Fruit fly (Drosophila melanogaster) whole organism, embryonic: Measurements from ENCODE around the gene Pvf2.

Experiments used
- CG10959 ChIP-seq: fragments of 200-800 bp; sonication (Bioruptor generic); IDR thresholded peaks from 2 replicates; pipeline ENCODE4 v1.3.6; 2022; ENCODE audit warnings: missing biosample characterization, missing genetic modification characterization
- CG16779 ChIP-seq: fragments of 200-800 bp; sonication (Bioruptor generic); IDR thresholded peaks from 2 replicates; pipeline ENCODE4 v1.3.6; 2022; ENCODE audit warnings: missing biosample characterization, missing genetic modification characterization
- HLH3B ChIP-seq: fragments of 200-800 bp; sonication (Bioruptor generic); IDR thresholded peaks from 2 replicates; pipeline ENCODE4 v1.3.6; 2022; ENCODE audit warnings: missing biosample characterization, missing genetic modification characterization
- Lpt ChIP-seq: fragments of >200 bp; optimal IDR thresholded peaks from 2 replicates; lab custom pipeline; 2018; ENCODE audit warnings: missing biosample characterization, missing genetic modification characterization
- NC2β ChIP-seq: fragments of 200-800 bp; sonication (Bioruptor generic); optimal IDR thresholded peaks from 2 replicates; lab custom pipeline; 2016; ENCODE audit warnings: missing biosample characterization, missing genetic modification characterization
- Nf-YC ChIP-seq: fragments of 200-800 bp; optimal IDR thresholded peaks from 3 replicates; lab custom pipeline; 2019; ENCODE audit warnings: missing biosample characterization, mild to moderate bottlenecking, missing genetic modification characterization, moderate library complexity
- Poxn ChIP-seq: fragments of 200-800 bp; sonication (Bioruptor generic); IDR thresholded peaks from 2 replicates; pipeline ENCODE4 v1.3.6; 2022; ENCODE audit warnings: missing biosample characterization, missing genetic modification characterization
- ato ChIP-seq: fragments of 200-800 bp; sonication (Bioruptor generic); IDR thresholded peaks from 2 replicates; pipeline ENCODE4 v1.3.6; 2022; ENCODE audit warnings: missing biosample characterization, missing genetic modification characterization; ENCODE audit not compliant: partially characterized antibody
- da ChIP-seq: fragments of 200-800 bp; sonication (Bioruptor generic); optimal IDR thresholded peaks from 2 replicates; lab custom pipeline; 2016; ENCODE audit warnings: missing biosample characterization, missing genetic modification characterization
- pfk ChIP-seq: fragments of 200-800 bp; sonication (Bioruptor generic); optimal IDR thresholded peaks from 2 replicates; lab custom pipeline; 2018; ENCODE audit warnings: missing biosample characterization, mild to moderate bottlenecking, missing genetic modification characterization, moderate library complexity
- repo ChIP-seq: fragments of 200-800 bp; sonication (Bioruptor generic); optimal IDR thresholded peaks from 2 replicates; lab custom pipeline; 2016; ENCODE audit warnings: missing biosample characterization, missing genetic modification characterization
- tll ChIP-seq, 2 experiments: fragments of 200-800 bp in 1 of 2; fragments of >200 bp in 1 of 2; sonication (Bioruptor generic) in 1 of 2; optimal IDR thresholded peaks; 2 replicates each; lab custom pipeline; 2017 to 2019; ENCODE audit warnings: missing biosample characterization in 2 of 2, missing genetic modification characterization in 2 of 2, mild to moderate bottlenecking in 1 of 2, moderate library complexity in 1 of 2

DNA sequence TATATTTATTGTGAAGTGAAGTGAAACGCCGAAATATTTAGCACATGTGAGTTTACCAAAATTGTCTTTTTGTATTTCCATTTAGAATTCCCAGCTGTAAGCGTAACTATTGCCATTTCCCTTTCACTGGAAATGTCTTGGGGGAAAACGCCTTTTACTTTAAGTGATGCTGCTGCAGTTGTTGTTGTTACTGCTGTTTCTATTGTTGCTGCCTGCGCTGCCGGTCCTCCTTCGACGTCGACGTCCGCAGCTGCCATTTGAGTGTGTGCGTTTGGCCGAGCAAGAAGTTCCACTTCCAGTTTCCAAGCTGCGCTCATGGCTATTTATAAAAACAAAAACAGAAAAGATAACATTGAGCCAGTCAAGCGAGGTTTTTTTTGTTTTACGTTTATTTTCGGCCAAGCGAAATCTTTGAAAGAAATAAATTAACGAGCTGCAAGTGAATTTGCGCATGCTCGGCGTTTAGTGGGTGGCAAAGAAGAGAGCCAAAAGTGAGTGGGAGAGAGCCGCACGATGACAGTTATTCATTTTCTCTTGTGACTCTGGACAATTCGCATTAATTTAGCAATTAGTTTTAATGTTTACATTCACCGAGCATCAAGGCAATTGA lies 34.6 kb downstream of the Pvf2 start:
- no peak for TF ChIP-seq NC2β (GFP tag; lab: Kevin White, UChicago)
- no peak for TF ChIP-seq tll (GFP tag; optimal IDR thresholded peaks at IDR 0.05; lab: Kevin White, UChicago)
- TF ChIP-seq HLH3B (GFP tag; lab: Robert Waterston, UW) = 0 out of 2 replicates have a peak, but pooled peaks have one; percentile 6
- TF ChIP-seq da (GFP tag; lab: Kevin White, UChicago) = no peak
- TF ChIP-seq Lpt (GFP tag; lab: Kevin White, UChicago) = no peak
- TF ChIP-seq pfk (GFP tag; lab: Kevin White, UChicago) = no peak
- TF ChIP-seq CG16779 (GFP tag; lab: Robert Waterston, UW) = no peak
- TF ChIP-seq CG10959 = no peak
- TF ChIP-seq Poxn = no peak
- TF ChIP-seq repo = no peak
- no peak for TF ChIP-seq ato (GFP tag; lab: Robert Waterston, UW)
- no peak for TF ChIP-seq Nf-YC
